Worm (Caenorhabditis elegans) whole organism, L4 larva: Measurements from ENCODE around the gene cav-1.
"Not testable (repeated sequence)": the region's sequence is repeated elsewhere in the genome, so short reads cannot be mapped to it uniquely, and the experiment has no call there.

Experiments
- ZK546.5 ChIP-seq, 2 experiments: sonication (generic microtip); optimal IDR thresholded peaks; 2 replicates each; lab custom pipeline; 2017; ENCODE audit warnings: missing biosample characterization in 2 of 2, missing genetic modification characterization in 2 of 2
- nhr-237 ChIP-seq: sonication (generic microtip); optimal IDR thresholded peaks from 2 replicates; lab custom pipeline; 2017; ENCODE audit warnings: missing biosample characterization, missing genetic modification characterization

DNA sequence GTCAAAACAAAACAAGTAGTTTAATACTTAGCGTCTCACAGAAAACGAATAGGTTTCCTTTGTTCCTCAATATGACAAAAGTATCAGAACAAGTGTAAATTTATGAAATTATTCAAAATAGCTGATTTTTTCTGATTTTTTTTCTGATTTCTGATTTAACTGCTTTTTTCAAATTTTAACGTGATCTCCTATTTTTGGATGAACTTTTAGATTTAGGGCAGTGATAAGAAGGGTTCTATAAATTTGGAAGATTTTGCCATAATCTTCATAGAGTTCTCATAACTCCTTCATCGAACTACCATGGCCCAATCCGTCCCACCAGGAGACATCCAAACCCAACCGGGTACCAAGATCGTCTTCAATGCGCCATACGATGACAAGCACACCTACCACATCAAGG lies 2.6 kb upstream of the cav-1 start, which contains the start of gene msp-78:
- not testable (repeated sequence) for TF ChIP-seq ZK546.5 (tag; optimal IDR thresholded peaks at IDR 0.05; lab: Kevin White, UChicago); nhr-237 (tag; lab: Kevin White, UChicago)
